Worm (Caenorhabditis elegans): Measurements from ENCODE around the gene CC8.2.

ce11 chrIV:3694638-3695037 lies 46.2 kb upstream of the CC8.2 start, which contains the start of the genes taf-6.2 and Y37E11AL.3:
- TF ChIP-seq elt-3 (tag; optimal IDR thresholded peaks at IDR 0.05) (no peak), aly-2 (tag; optimal IDR thresholded peaks at IDR 0.05) (no peak), nhr-77 (tag; optimal IDR thresholded peaks at IDR 0.05) (no peak), mbf-1 (tag; optimal IDR thresholded peaks at IDR 0.05) (no peak), nhr-11 (tag; optimal IDR thresholded peaks at IDR 0.05) (no peak), ama-1 (optimal IDR thresholded peaks at IDR 0.05) (no peak), unc-55 (GFP tag; optimal IDR thresholded peaks at IDR 0.05) (peak; percentile 74), lin-39 (tag; optimal IDR thresholded peaks at IDR 0.05) (no peak), snpc-4 (tag; optimal IDR thresholded peaks at IDR 0.05) (no peak), lsy-2 (tag; optimal IDR thresholded peaks at IDR 0.05) (peak; percentile 61 to 77), zag-1 (tag; optimal IDR thresholded peaks at IDR 0.05) (no peak), R02D3.7 (tag; optimal IDR thresholded peaks at IDR 0.05) (no peak)
